Worm (Caenorhabditis elegans) whole organism, L2 larva: Measurements from ENCODE around the gene F43C11.3.

ENCODE experiments used
- F13H6.1 ChIP-seq: sonication (generic microtip); optimal IDR thresholded peaks from 2 replicates; lab custom pipeline; 2016; ENCODE audit warnings: missing genetic modification characterization, missing compliant biosample characterization
- R02D3.7 ChIP-seq: fragments of 150-350 bp; optimal IDR thresholded peaks from 2 replicates; lab custom pipeline; 2014; ENCODE audit warnings: missing biosample characterization, missing genetic modification characterization
- Y55F3AM.14 ChIP-seq: fragments of 200-800 bp; sonication (Bioruptor generic); optimal IDR thresholded peaks from 2 replicates; lab custom pipeline; 2018; ENCODE audit warnings: mild to moderate bottlenecking, missing genetic modification characterization, missing compliant biosample characterization
- aly-2 ChIP-seq: fragments of 150-350 bp; optimal IDR thresholded peaks from 2 replicates; lab custom pipeline; 2014; ENCODE audit warnings: missing biosample characterization, missing genetic modification characterization
- blmp-1 ChIP-seq: sonication (generic microtip); optimal IDR thresholded peaks from 2 replicates; lab custom pipeline; 2017; ENCODE audit warnings: missing genetic modification characterization, mild to moderate bottlenecking, missing compliant biosample characterization, antibody characterized with exemption, moderate library complexity; ENCODE audit not compliant: insufficient read depth
- ceh-16 ChIP-seq: fragments of 150-350 bp; optimal IDR thresholded peaks from 2 replicates; lab custom pipeline; 2014; ENCODE audit warnings: missing biosample characterization, missing genetic modification characterization
- ceh-82 ChIP-seq: fragments of 150-350 bp; optimal IDR thresholded peaks from 2 replicates; lab custom pipeline; 2014; ENCODE audit warnings: missing biosample characterization, missing genetic modification characterization
- crh-2 ChIP-seq: sonication (generic microtip); optimal IDR thresholded peaks from 2 replicates; lab custom pipeline; 2017; ENCODE audit warnings: missing biosample characterization, missing genetic modification characterization
- dmd-4 ChIP-seq: sonication (generic microtip); optimal IDR thresholded peaks from 2 replicates; lab custom pipeline; 2017; ENCODE audit warnings: missing biosample characterization, missing genetic modification characterization
- elt-1 ChIP-seq: fragments of 150-350 bp; optimal IDR thresholded peaks from 2 replicates; lab custom pipeline; 2014; ENCODE audit warnings: missing biosample characterization, missing genetic modification characterization
- elt-3 ChIP-seq: sonication (generic microtip); optimal IDR thresholded peaks from 2 replicates; lab custom pipeline; 2017; ENCODE audit warnings: missing biosample characterization, missing genetic modification characterization
- fos-1 ChIP-seq: fragments of 150-350 bp; optimal IDR thresholded peaks from 2 replicates; lab custom pipeline; 2014; ENCODE audit warnings: missing biosample characterization, missing genetic modification characterization
- gmeb-1 ChIP-seq: fragments of 150-350 bp; optimal IDR thresholded peaks from 2 replicates; lab custom pipeline; 2014; ENCODE audit warnings: missing biosample characterization, missing genetic modification characterization
- lin-11 ChIP-seq: fragments of 150-350 bp; sonication (generic microtip); optimal IDR thresholded peaks from 2 replicates; lab custom pipeline; 2014; ENCODE audit warnings: missing biosample characterization, missing genetic modification characterization, inconsistent platforms, mixed read lengths
- lin-13 ChIP-seq: fragments of 150-350 bp; optimal IDR thresholded peaks from 2 replicates; lab custom pipeline; 2014; ENCODE audit warnings: missing biosample characterization, missing genetic modification reagents, missing genetic modification characterization
- lin-39 ChIP-seq: fragments of 150-350 bp; optimal IDR thresholded peaks from 2 replicates; lab custom pipeline; 2014; ENCODE audit warnings: missing biosample characterization, missing genetic modification reagents, missing genetic modification characterization
- lsy-2 ChIP-seq, 2 experiments: fragments of 150-350 bp in 1 of 2; sonication (generic microtip) in 1 of 2; optimal IDR thresholded peaks; 2 replicates each; lab custom pipeline; 2014 to 2017; ENCODE audit warnings: missing biosample characterization in 2 of 2, missing genetic modification characterization in 2 of 2
- mdl-1 ChIP-seq, 2 experiments: fragments of 150-350 bp in 1 of 2; sonication (generic microtip) in 1 of 2; optimal IDR thresholded peaks; 2 replicates each; lab custom pipeline; 2017; ENCODE audit warnings: missing biosample characterization in 2 of 2, missing genetic modification characterization in 2 of 2
- nhr-10 ChIP-seq: sonication (generic microtip); optimal IDR thresholded peaks from 2 replicates; lab custom pipeline; 2017; ENCODE audit warnings: missing biosample characterization, missing genetic modification characterization
- nhr-12 ChIP-seq: fragments of 150-350 bp; optimal IDR thresholded peaks from 2 replicates; lab custom pipeline; 2014; ENCODE audit warnings: missing biosample characterization, missing genetic modification characterization
- nhr-23 ChIP-seq: fragments of 150-350 bp; optimal IDR thresholded peaks from 2 replicates; lab custom pipeline; 2014; ENCODE audit warnings: missing biosample characterization, missing genetic modification reagents, missing genetic modification characterization
- nhr-237 ChIP-seq: fragments of 150-350 bp; optimal IDR thresholded peaks from 2 replicates; lab custom pipeline; 2014; ENCODE audit warnings: missing biosample characterization, missing genetic modification characterization
- nhr-6 ChIP-seq: fragments of 150-350 bp; optimal IDR thresholded peaks from 2 replicates; lab custom pipeline; 2014; ENCODE audit warnings: missing biosample characterization, missing genetic modification characterization
- nhr-77 ChIP-seq: fragments of 150-350 bp; optimal IDR thresholded peaks from 2 replicates; lab custom pipeline; 2014; ENCODE audit warnings: missing biosample characterization, missing genetic modification characterization
- sem-4 ChIP-seq: fragments of 150-350 bp; optimal IDR thresholded peaks from 2 replicates; lab custom pipeline; 2014; ENCODE audit warnings: missing biosample characterization, missing genetic modification reagents, missing genetic modification characterization
- sma-3 ChIP-seq: sonication (generic microtip); optimal IDR thresholded peaks from 2 replicates; lab custom pipeline; 2016; ENCODE audit warnings: missing genetic modification reagents, missing genetic modification characterization, missing compliant biosample characterization
- sma-9 ChIP-seq, 2 experiments: fragments of 150-350 bp in 1 of 2; sonication (generic microtip) in 1 of 2; optimal IDR thresholded peaks; 2 replicates each; lab custom pipeline; 2014 to 2016; ENCODE audit warnings: missing genetic modification characterization in 2 of 2, mild to moderate bottlenecking in 1 of 2, missing biosample characterization in 1 of 2, missing compliant biosample characterization in 1 of 2, missing genetic modification reagents in 1 of 2, moderate library complexity in 1 of 2
- snpc-4 ChIP-seq: fragments of 150-350 bp; optimal IDR thresholded peaks from 2 replicates; lab custom pipeline; 2014; ENCODE audit warnings: missing biosample characterization, missing genetic modification characterization
- unc-39 ChIP-seq: fragments of 150-350 bp; optimal IDR thresholded peaks from 2 replicates; lab custom pipeline; 2014; ENCODE audit warnings: missing biosample characterization, missing genetic modification characterization
- unc-55 ChIP-seq: fragments of 150-350 bp; sonication (generic microtip); optimal IDR thresholded peaks from 3 replicates; lab custom pipeline; 2014; ENCODE audit warnings: missing biosample characterization, missing genetic modification reagents, missing genetic modification characterization
- unc-62 ChIP-seq: fragments of 150-350 bp; optimal IDR thresholded peaks from 2 replicates; lab custom pipeline; 2014; ENCODE audit warnings: missing biosample characterization, missing genetic modification reagents, missing genetic modification characterization
- ztf-11 ChIP-seq: sonication (generic microtip); optimal IDR thresholded peaks from 2 replicates; lab custom pipeline; 2017; ENCODE audit warnings: missing biosample characterization, missing genetic modification characterization

F43C11.3 gene

ce11 chrII:2383334-2383733, 30.2 kb downstream of the F43C11.3 start, which contains the start of gene F16G10.8:
Gene F16G10.8 (minus strand): TSS chrII:2383434.
- no peak for TF ChIP-seq sem-4
- TF ChIP-seq gmeb-1 (tag; lab: Kevin White, UChicago), result no peak
- no peak for TF ChIP-seq sma-9 (GFP tag; optimal IDR thresholded peaks at IDR 0.05; lab: Kevin White, UChicago)
- no peak for TF ChIP-seq sma-9 (tag; optimal IDR thresholded peaks at IDR 0.05; lab: Kevin White, UChicago)
- no peak for TF ChIP-seq nhr-6 (tag; lab: Kevin White, UChicago)
- TF ChIP-seq nhr-237 (tag; lab: Kevin White, UChicago), result no peak
- TF ChIP-seq unc-39 (tag; lab: Kevin White, UChicago), result no peak

ce11 chrII:2385495-2385894, 32.4 kb downstream of the F43C11.3 start, which contains the start of gene F16G10.9:
Gene F16G10.9 (minus strand): TSS chrII:2385595.
- TF ChIP-seq nhr-77, result no peak
- TF ChIP-seq F13H6.1, result no peak
- no peak for TF ChIP-seq Y55F3AM.14 (GFP tag; lab: Kevin White, UChicago)
- no peak for TF ChIP-seq crh-2 (tag; lab: Kevin White, UChicago)
- TF ChIP-seq sma-9 (GFP tag; optimal IDR thresholded peaks at IDR 0.05; lab: Kevin White, UChicago), result no peak
- TF ChIP-seq sma-9 (tag; optimal IDR thresholded peaks at IDR 0.05; lab: Kevin White, UChicago), result no peak
- TF ChIP-seq dmd-4 (tag; lab: Kevin White, UChicago), result no peak
- no peak for TF ChIP-seq lsy-2 (tag; optimal IDR thresholded peaks at IDR 0.05; lab: Kevin White, UChicago)
- no peak for TF ChIP-seq sma-3 (GFP tag; lab: Kevin White, UChicago)
- no peak for TF ChIP-seq ceh-82 (tag; lab: Kevin White, UChicago)
- no peak for TF ChIP-seq lin-13 (GFP tag; lab: Kevin White, UChicago)
- TF ChIP-seq snpc-4 (tag; lab: Kevin White, UChicago), result no peak
- TF ChIP-seq aly-2 (tag; lab: Kevin White, UChicago), result no peak
- no peak for TF ChIP-seq elt-3 (tag; lab: Kevin White, UChicago)
- TF ChIP-seq mdl-1 (tag; optimal IDR thresholded peaks at IDR 0.05; lab: Kevin White, UChicago), result no peak

ce11 chrII:2390884-2391283, 37.8 kb downstream of the F43C11.3 start, which contains the start of gene F16G10.10:
Gene F16G10.10 (minus strand): TSS chrII:2390984.
- TF ChIP-seq ceh-16 (tag; lab: Kevin White, UChicago) (no peak), snpc-4 (tag; lab: Kevin White, UChicago) (no peak), fos-1 (tag; lab: Kevin White, UChicago) (no peak), nhr-23 (tag; lab: Kevin White, UChicago) (no peak), unc-55 (GFP tag; lab: Kevin White, UChicago) (no peak), crh-2 (tag; lab: Kevin White, UChicago) (no peak), unc-62 (GFP tag; lab: Kevin White, UChicago) (no peak), nhr-10 (tag; lab: Kevin White, UChicago) (no peak), gmeb-1 (tag; lab: Kevin White, UChicago) (no peak), elt-1 (tag; lab: Kevin White, UChicago) (no peak), nhr-12 (tag; lab: Kevin White, UChicago) (no peak), F13H6.1 (no peak), mdl-1 (tag; optimal IDR thresholded peaks at IDR 0.05; lab: Kevin White, UChicago) (no peak), ztf-11 (tag; lab: Kevin White, UChicago) (no peak), blmp-1 (tag; lab: Kevin White, UChicago) (no peak), Y55F3AM.14 (GFP tag; lab: Kevin White, UChicago) (no peak)

- TF ChIP-seq gmeb-1 (tag; lab: Kevin White, UChicago), result no peak
- no peak for TF ChIP-seq lin-13 (GFP tag; lab: Kevin White, UChicago)
- TF ChIP-seq F13H6.1, result no peak
- no peak for TF ChIP-seq lin-39 (tag; lab: Kevin White, UChicago)
- TF ChIP-seq nhr-12 (tag; lab: Kevin White, UChicago), result no peak
- no peak for TF ChIP-seq lin-11 (tag; lab: Kevin White, UChicago)
- no peak for TF ChIP-seq dmd-4 (tag; lab: Kevin White, UChicago)
- no peak for TF ChIP-seq R02D3.7
- TF ChIP-seq crh-2 (tag; lab: Kevin White, UChicago), result no peak
- TF ChIP-seq nhr-6 (tag; lab: Kevin White, UChicago), result no peak
- no peak for TF ChIP-seq elt-3 (tag; lab: Kevin White, UChicago)
- no peak for TF ChIP-seq fos-1 (tag; lab: Kevin White, UChicago)
These were observed 40.7 kb downstream of the F43C11.3 start, which contains the start of gene F16G10.11 for ce11 chrII:2393821-2394220. Gene F16G10.11 (minus strand): TSS chrII:2393921.
